Worm (Caenorhabditis elegans) whole organism, mixed stage, embryonic: Measurements from ENCODE around the gene mdt-21.

Source experiments
- cnd-1 ChIP-seq: fragments of 200-800 bp; sonication (Bioruptor generic); optimal IDR thresholded peaks from 2 replicates; lab custom pipeline; 2018; ENCODE audit warnings: mild to moderate bottlenecking, missing genetic modification characterization, missing compliant biosample characterization
- nhr-12 ChIP-seq: fragments of 150-350 bp; optimal IDR thresholded peaks from 2 replicates; lab custom pipeline; 2014; ENCODE audit warnings: missing biosample characterization, missing genetic modification characterization
- nhr-28 ChIP-seq: fragments of 150-350 bp; optimal IDR thresholded peaks from 2 replicates; lab custom pipeline; 2014; ENCODE audit warnings: missing biosample characterization, missing genetic modification characterization

DNA sequence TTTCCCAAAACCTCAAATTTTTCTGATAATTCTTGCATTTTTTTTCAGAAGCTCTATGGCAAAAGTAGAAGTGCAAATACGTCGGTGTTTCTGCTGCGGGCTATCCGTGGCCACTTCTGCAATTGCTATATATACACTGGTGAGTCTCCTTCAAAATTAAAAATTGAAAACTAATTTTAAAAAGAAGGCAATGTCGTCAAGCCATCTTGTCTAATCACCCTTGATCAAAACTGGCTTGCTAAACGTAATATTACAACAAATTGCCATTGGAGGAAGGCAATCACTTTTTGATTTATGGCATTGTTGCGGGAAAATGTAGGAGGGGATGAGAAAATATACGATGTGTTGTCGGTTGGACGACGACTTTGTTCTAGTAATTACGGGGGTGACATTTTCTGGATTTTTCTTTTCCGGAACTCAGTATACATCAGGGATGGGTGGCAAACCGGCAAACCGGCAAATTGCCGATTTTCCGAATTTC is 39.1 kb downstream of the mdt-21 start, which contains the start of gene C18D11.1:
- no peak for TF ChIP-seq nhr-28
- TF ChIP-seq nhr-12 (tag; lab: Kevin White, UChicago): no peak
- no peak for TF ChIP-seq cnd-1 (tag; lab: Kevin White, UChicago)
